Worm (Caenorhabditis elegans) whole organism, early embryonic: Measurements from ENCODE around the gene znf-207.

ENCODE experiments used
- B0310.2 ChIP-seq: sonication (generic microtip); optimal IDR thresholded peaks from 2 replicates; lab custom pipeline; 2016; ENCODE audit warnings: mild to moderate bottlenecking, missing genetic modification characterization, missing compliant biosample characterization
- F13C5.2 ChIP-seq: sonication (generic microtip); optimal IDR thresholded peaks from 2 replicates; lab custom pipeline; 2017; ENCODE audit warnings: mild to moderate bottlenecking, missing genetic modification characterization, inconsistent platforms, missing compliant biosample characterization
- aly-1 ChIP-seq: sonication (generic microtip); optimal IDR thresholded peaks from 2 replicates; lab custom pipeline; 2016; ENCODE audit warnings: missing genetic modification characterization, missing compliant biosample characterization
- ama-1 ChIP-seq: fragments of 150-350 bp; optimal IDR thresholded peaks from 2 replicates; lab custom pipeline; 2014
- ceh-13 ChIP-seq: fragments of 200-800 bp; sonication (Bioruptor generic); optimal IDR thresholded peaks from 2 replicates; lab custom pipeline; 2018; ENCODE audit warnings: mild to moderate bottlenecking, missing genetic modification characterization, missing compliant biosample characterization
- ceh-36 ChIP-seq: sonication (generic microtip); optimal IDR thresholded peaks from 2 replicates; lab custom pipeline; 2016; ENCODE audit warnings: missing genetic modification characterization, inconsistent platforms, missing compliant biosample characterization
- ets-7 ChIP-seq: sonication (generic microtip); optimal IDR thresholded peaks from 2 replicates; lab custom pipeline; 2016; ENCODE audit warnings: missing genotype, missing genetic modification characterization, missing compliant biosample characterization
- flt-1 ChIP-seq: fragments of 200-800 bp; sonication (Bioruptor generic); IDR thresholded peaks from 2 replicates; pipeline ENCODE4 v1.3.6; 2022; ENCODE audit warnings: missing genetic modification characterization, missing compliant biosample characterization
- hmbx-1 ChIP-seq: sonication (generic microtip); optimal IDR thresholded peaks from 2 replicates; lab custom pipeline; 2016; ENCODE audit warnings: mild to moderate bottlenecking, missing genetic modification characterization, missing compliant biosample characterization
- hmg-4 ChIP-seq: fragments of 200-800 bp; sonication (Bioruptor generic); optimal IDR thresholded peaks from 2 replicates; lab custom pipeline; 2018; ENCODE audit warnings: mild to moderate bottlenecking, missing genetic modification characterization, missing compliant biosample characterization
- hnd-1 ChIP-seq: sonication (generic microtip); optimal IDR thresholded peaks from 2 replicates; lab custom pipeline; 2016; ENCODE audit warnings: missing genetic modification characterization, missing compliant biosample characterization
- pes-1 ChIP-seq: fragments of 200-800 bp; sonication (Bioruptor generic); IDR thresholded peaks from 2 replicates; pipeline ENCODE4 v1.3.6; 2022; ENCODE audit warnings: missing genetic modification reagents, missing genetic modification characterization, missing compliant biosample characterization
- scrt-1 ChIP-seq: fragments of 200-800 bp; sonication (Bioruptor generic); IDR thresholded peaks from 2 replicates; pipeline ENCODE4 v1.3.6; 2022; ENCODE audit warnings: missing genetic modification characterization, missing compliant biosample characterization
- sea-1 ChIP-seq: fragments of 200-800 bp; sonication (Bioruptor generic); conservative IDR thresholded peaks from 2 replicates; pipeline ENCODE4 v1.3.6; 2022; ENCODE audit warnings: missing genetic modification characterization, missing compliant biosample characterization
- tbx-11 ChIP-seq: fragments of 200-800 bp; sonication (Bioruptor generic); IDR thresholded peaks from 2 replicates; pipeline ENCODE4 v1.3.6; 2022; ENCODE audit warnings: missing genetic modification characterization, missing compliant biosample characterization
- tbx-37 ChIP-seq: fragments of 200-800 bp; sonication (Bioruptor generic); conservative IDR thresholded peaks from 2 replicates; pipeline ENCODE4 v1.3.6; 2022; ENCODE audit warnings: missing genetic modification reagents, missing genetic modification characterization, missing compliant biosample characterization
- tra-4 ChIP-seq: sonication (generic microtip); optimal IDR thresholded peaks from 2 replicates; lab custom pipeline; 2017; ENCODE audit warnings: missing genetic modification characterization, missing compliant biosample characterization

Gene znf-207

DNA sequence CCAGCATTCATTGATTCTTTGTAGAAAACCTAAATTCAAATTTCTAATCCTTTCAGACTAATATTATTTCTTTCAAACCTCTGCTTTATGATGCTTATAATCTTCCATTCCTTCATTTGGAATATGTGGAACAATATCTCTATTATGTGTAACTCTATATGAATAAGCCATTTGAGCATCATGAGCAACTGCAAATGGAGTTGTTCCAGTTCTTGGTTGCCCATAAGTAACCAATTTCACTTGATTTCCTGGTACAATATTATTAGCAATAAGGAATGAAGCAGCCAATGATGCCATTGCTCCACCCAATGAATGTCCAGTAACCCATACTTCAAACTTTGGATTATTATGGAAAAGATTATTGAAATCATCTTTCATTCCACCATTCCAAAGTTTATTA is 5.8 kb upstream of the znf-207 start:
- TF ChIP-seq ama-1 (lab: Kevin White, UChicago) (no peak), hmg-4 (GFP tag; lab: Kevin White, UChicago) (no peak), B0310.2 (tag; lab: Kevin White, UChicago) (no peak), tbx-11 (GFP tag; lab: Robert Waterston, UW) (no peak), ceh-36 (tag; lab: Kevin White, UChicago) (no peak), ceh-13 (no peak)

DNA sequence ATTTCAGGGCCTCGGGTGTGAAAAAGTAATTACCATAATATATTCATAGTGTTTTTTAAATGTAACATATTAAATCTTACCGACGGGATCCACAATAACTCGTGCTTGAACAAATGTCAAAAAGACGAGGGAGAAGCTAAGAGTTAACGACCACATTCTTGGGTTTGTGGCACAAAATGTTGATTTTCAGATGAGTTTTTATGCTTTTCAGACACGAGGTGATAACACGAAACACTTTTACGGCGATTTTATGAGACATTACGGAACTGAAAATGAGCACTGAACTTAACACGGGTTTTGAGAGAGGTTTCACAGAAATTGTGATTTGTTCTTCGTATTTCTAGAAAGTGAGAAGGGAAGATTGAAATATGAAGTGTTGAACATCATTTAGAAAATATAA is 4.2 kb upstream of the znf-207 start, which contains the start of gene B0035.13:
B0035.13 (minus strand) TSS at position 173 of the 400 bp plus-strand sequence.
- TF ChIP-seq ceh-36 (tag; lab: Kevin White, UChicago) (no peak), tbx-37 (GFP tag; lab: Robert Waterston, UW) (no peak), scrt-1 (GFP tag; lab: Robert Waterston, UW) (no peak), aly-1 (tag; lab: Kevin White, UChicago) (no peak), F13C5.2 (tag; lab: Kevin White, UChicago) (no peak), ets-7 (no peak)

DNA sequence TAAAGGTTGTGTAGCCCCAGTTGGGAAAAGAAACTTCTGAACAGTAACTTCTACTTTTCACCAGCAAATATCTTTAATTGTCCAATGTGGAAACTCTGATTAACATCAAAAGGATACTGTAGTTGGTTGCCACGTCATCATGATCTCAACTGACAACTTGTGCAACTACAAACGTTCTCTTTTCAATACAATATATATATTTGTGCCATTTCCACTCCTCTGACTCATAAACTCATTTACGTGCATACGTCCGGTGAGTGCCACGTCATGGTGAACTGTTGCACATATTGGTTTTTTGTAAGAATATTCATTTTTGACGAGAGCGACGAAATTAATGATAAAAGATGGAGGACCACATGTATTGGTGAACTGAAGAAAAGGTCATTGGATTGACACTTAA is 3.0 kb upstream of the znf-207 start:
- TF ChIP-seq ets-7 (no peak), ceh-36 (tag; lab: Kevin White, UChicago) (no peak), ceh-13 (no peak), tra-4 (no peak), hmg-4 (GFP tag; lab: Kevin White, UChicago) (no peak), pes-1 (no peak), ama-1 (lab: Kevin White, UChicago) (no peak), tbx-37 (GFP tag; lab: Robert Waterston, UW) (no peak), hnd-1 (tag; lab: Kevin White, UChicago) (no peak), F13C5.2 (tag; lab: Kevin White, UChicago) (no peak), B0310.2 (tag; lab: Kevin White, UChicago) (no peak), hmbx-1 (tag; lab: Kevin White, UChicago) (no peak), sea-1 (GFP tag; lab: Robert Waterston, UW) (no peak), flt-1 (GFP tag; lab: Robert Waterston, UW) (no peak), aly-1 (tag; lab: Kevin White, UChicago) (no peak), scrt-1 (GFP tag; lab: Robert Waterston, UW) (no peak), tbx-11 (GFP tag; lab: Robert Waterston, UW) (no peak)

- TF ChIP-seq pes-1: no peak
- TF ChIP-seq ets-7: no peak
Observed at ce11 chrIV:11311484-11311883, 712 bp downstream of the znf-207 start.

DNA sequence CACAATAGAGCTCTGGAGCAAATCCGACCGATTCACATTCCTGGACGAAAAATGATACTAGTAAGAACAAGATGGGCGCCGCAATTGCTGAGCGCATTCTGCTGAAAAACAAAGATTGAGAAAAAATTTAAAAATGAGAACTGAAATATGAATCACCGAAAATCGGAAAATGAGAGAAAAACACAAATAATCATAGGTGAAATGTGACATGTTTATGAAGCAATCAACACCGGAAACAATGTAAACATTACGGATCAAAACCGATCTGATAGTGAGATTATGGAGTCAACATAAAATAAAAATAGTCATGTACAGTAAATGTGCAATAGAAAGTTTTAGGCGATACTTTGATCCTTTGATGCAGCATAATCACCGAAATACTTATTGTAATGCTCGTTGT is 3.1 kb downstream of the znf-207 start, which contains the start of gene dnj-2:
dnj-2 (minus strand) TSS at position 101 of the 400 bp plus-strand sequence.
- no peak for TF ChIP-seq sea-1 (GFP tag; lab: Robert Waterston, UW)
- TF ChIP-seq ama-1 (lab: Kevin White, UChicago): no peak
- no peak for TF ChIP-seq scrt-1 (GFP tag; lab: Robert Waterston, UW)
- no peak for TF ChIP-seq F13C5.2 (tag; lab: Kevin White, UChicago)
- TF ChIP-seq ceh-13: no peak
- TF ChIP-seq aly-1 (tag; lab: Kevin White, UChicago): no peak
- no peak for TF ChIP-seq hnd-1 (tag; lab: Kevin White, UChicago)
- no peak for TF ChIP-seq tbx-37 (GFP tag; lab: Robert Waterston, UW)
- TF ChIP-seq B0310.2 (tag; lab: Kevin White, UChicago): no peak
- TF ChIP-seq ets-7: no peak
- no peak for TF ChIP-seq ceh-36 (tag; lab: Kevin White, UChicago)
- no peak for TF ChIP-seq flt-1 (GFP tag; lab: Robert Waterston, UW)
- no peak for TF ChIP-seq hmbx-1 (tag; lab: Kevin White, UChicago)

ce11 chrIV:11314885-11315284 is 4.1 kb downstream of the znf-207 start, which contains the start of the genes B0035.3, B0035.22 and pfd-4:
B0035.3 (minus strand) TSS chrIV:11314998.
B0035.22 (plus strand) TSS chrIV:11315153.
pfd-4 (plus strand) TSS chrIV:11315207.
- TF ChIP-seq ets-7 (no peak), aly-1 (tag; lab: Kevin White, UChicago) (no peak), tbx-37 (GFP tag; lab: Robert Waterston, UW) (peak; percentile 71)

ce11 chrIV:11315688-11316087 is 4.9 kb downstream of the znf-207 start:
- no peak for TF ChIP-seq pes-1
- no peak for TF ChIP-seq B0310.2 (tag; lab: Kevin White, UChicago)
- TF ChIP-seq ceh-13: no peak
- TF ChIP-seq hnd-1 (tag; lab: Kevin White, UChicago): no peak
- no peak for TF ChIP-seq scrt-1 (GFP tag; lab: Robert Waterston, UW)
- no peak for TF ChIP-seq F13C5.2 (tag; lab: Kevin White, UChicago)
- no peak for TF ChIP-seq sea-1 (GFP tag; lab: Robert Waterston, UW)
- TF ChIP-seq ceh-36 (tag; lab: Kevin White, UChicago): no peak
- TF ChIP-seq tbx-37 (GFP tag; lab: Robert Waterston, UW): no peak
- no peak for TF ChIP-seq hmbx-1 (tag; lab: Kevin White, UChicago)
- TF ChIP-seq ama-1 (lab: Kevin White, UChicago): no peak
- TF ChIP-seq tbx-11 (GFP tag; lab: Robert Waterston, UW): no peak
- no peak for TF ChIP-seq ets-7
- TF ChIP-seq tra-4: no peak
- no peak for TF ChIP-seq flt-1 (GFP tag; lab: Robert Waterston, UW)
- TF ChIP-seq aly-1 (tag; lab: Kevin White, UChicago): no peak
- no peak for TF ChIP-seq hmg-4 (GFP tag; lab: Kevin White, UChicago)

ce11 chrIV:11316106-11316505 is 5.3 kb downstream of the znf-207 start:
- TF ChIP-seq hnd-1 (tag; lab: Kevin White, UChicago) (no peak), ceh-36 (tag; lab: Kevin White, UChicago) (no peak)
